Worm (Caenorhabditis elegans) whole organism, L4 larva: ENCODE results near the gene sprp-4.

Source experiments
- F10B5.3 ChIP-seq: sonication (generic microtip); optimal IDR thresholded peaks from 2 replicates; lab custom pipeline; 2016; ENCODE audit warnings: mild to moderate bottlenecking, missing genetic modification characterization, missing compliant biosample characterization
- F26F4.8 ChIP-seq: fragments of 200-800 bp; sonication (Bioruptor generic); conservative IDR thresholded peaks from 2 replicates; pipeline ENCODE4 v1.3.6; 2022; ENCODE audit warnings: missing genetic modification characterization, missing compliant biosample characterization
- F37D6.2 ChIP-seq: sonication (generic microtip); optimal IDR thresholded peaks from 2 replicates; lab custom pipeline; 2016; ENCODE audit warnings: mild to moderate bottlenecking, missing genetic modification characterization, missing compliant biosample characterization
- ZK337.2 ChIP-seq: fragments of 200-800 bp; sonication (Bioruptor generic); IDR thresholded peaks from 2 replicates; pipeline ENCODE4 v1.3.6; 2022; ENCODE audit warnings: missing genetic modification reagents, missing genetic modification characterization, missing compliant biosample characterization
- ama-1 ChIP-seq: fragments of 150-350 bp; optimal IDR thresholded peaks from 2 replicates; lab custom pipeline; 2014; ENCODE audit warnings: inconsistent platforms, mixed read lengths
- ceh-32 ChIP-seq: sonication (generic microtip); optimal IDR thresholded peaks from 2 replicates; lab custom pipeline; 2016; ENCODE audit warnings: mild to moderate bottlenecking, missing genetic modification characterization, missing compliant biosample characterization; ENCODE audit not compliant: poor library complexity
- ceh-62 ChIP-seq: sonication (generic microtip); optimal IDR thresholded peaks from 2 replicates; lab custom pipeline; 2017; ENCODE audit warnings: missing biosample characterization, missing genetic modification characterization
- ces-1 ChIP-seq: fragments of 150-350 bp; sonication (generic microtip); optimal IDR thresholded peaks from 4 replicates; lab custom pipeline; 2014; ENCODE audit warnings: missing biosample characterization, missing genetic modification reagents, missing genetic modification characterization
- ctbp-1 ChIP-seq: fragments of 200-800 bp; sonication (Bioruptor generic); IDR thresholded peaks from 2 replicates; pipeline ENCODE4 v1.3.6; 2022; ENCODE audit warnings: missing genetic modification reagents, missing genetic modification characterization, missing compliant biosample characterization
- daf-12 ChIP-seq: fragments of 150-350 bp; optimal IDR thresholded peaks from 2 replicates; lab custom pipeline; 2014; ENCODE audit warnings: missing biosample characterization, missing genetic modification reagents, missing genetic modification characterization
- daf-16 ChIP-seq, 3 experiments: sonication (generic microtip); optimal IDR thresholded peaks; 2 replicates each; lab custom pipeline; 2016 to 2017; ENCODE audit warnings: missing genetic modification characterization in 3 of 3, missing genetic modification reagents in 3 of 3, mild to moderate bottlenecking in 2 of 3, missing compliant biosample characterization in 2 of 3, missing biosample characterization in 1 of 3, moderate library complexity in 1 of 3
- daf-8 ChIP-seq: fragments of 200-800 bp; sonication (Bioruptor generic); IDR thresholded peaks from 2 replicates; pipeline ENCODE4 v1.3.6; 2022; ENCODE audit warnings: missing genetic modification characterization, missing compliant biosample characterization
- dpl-1 ChIP-seq: fragments of 150-350 bp; optimal IDR thresholded peaks from 2 replicates; lab custom pipeline; 2014; ENCODE audit warnings: missing biosample characterization, missing genetic modification reagents, missing genetic modification characterization
- dve-1 ChIP-seq: sonication (generic microtip); optimal IDR thresholded peaks from 2 replicates; lab custom pipeline; 2017; ENCODE audit warnings: antibody characterized with exemption, mild to moderate bottlenecking, missing genetic modification characterization, missing compliant biosample characterization; ENCODE audit not compliant: insufficient read depth
- egl-27 ChIP-seq: sonication (generic microtip); optimal IDR thresholded peaks from 3 replicates; lab custom pipeline; 2017; ENCODE audit warnings: missing biosample characterization, missing genetic modification reagents, missing genetic modification characterization
- fkh-10 ChIP-seq: fragments of 150-350 bp; optimal IDR thresholded peaks from 2 replicates; lab custom pipeline; 2014; ENCODE audit warnings: missing biosample characterization, missing genetic modification reagents, missing genetic modification characterization
- fos-1 ChIP-seq: fragments of 150-350 bp; optimal IDR thresholded peaks from 2 replicates; lab custom pipeline; 2014; ENCODE audit warnings: missing biosample characterization, missing genetic modification characterization
- gei-8 ChIP-seq: fragments of 200-800 bp; sonication (Bioruptor generic); optimal IDR thresholded peaks from 2 replicates; lab custom pipeline; 2018; ENCODE audit warnings: mild to moderate bottlenecking, missing genetic modification characterization, missing compliant biosample characterization
- hlh-11 ChIP-seq: fragments of 200-800 bp; sonication (Bioruptor generic); optimal IDR thresholded peaks from 2 replicates; lab custom pipeline; 2018; ENCODE audit warnings: mild to moderate bottlenecking, missing genetic modification characterization, missing compliant biosample characterization
- hlh-30 ChIP-seq: sonication (generic microtip); optimal IDR thresholded peaks from 2 replicates; lab custom pipeline; 2017; ENCODE audit warnings: antibody characterized with exemption, mild to moderate bottlenecking, missing genetic modification characterization, missing compliant biosample characterization; ENCODE audit not compliant: insufficient read depth
- jun-1 ChIP-seq: fragments of 150-350 bp; optimal IDR thresholded peaks from 2 replicates; lab custom pipeline; 2014; ENCODE audit warnings: missing biosample characterization, missing genetic modification reagents, missing genetic modification characterization
- lin-15B ChIP-seq: fragments of 150-350 bp; sonication (generic microtip); optimal IDR thresholded peaks from 3 replicates; lab custom pipeline; 2014; ENCODE audit warnings: missing biosample characterization, missing genetic modification characterization
- lin-38 ChIP-seq: fragments of 200-800 bp; sonication (Bioruptor generic); IDR thresholded peaks from 2 replicates; pipeline ENCODE4 v1.3.6; 2022; ENCODE audit warnings: missing genetic modification reagents, missing genetic modification characterization, missing compliant biosample characterization
- lsy-2 ChIP-seq, 2 experiments: fragments of 150-350 bp in 1 of 2; sonication (generic microtip) in 1 of 2; optimal IDR thresholded peaks; 2 replicates each; lab custom pipeline; 2014 to 2017; ENCODE audit warnings: missing biosample characterization in 2 of 2, missing genetic modification characterization in 2 of 2
- madf-5 ChIP-seq, 2 experiments: fragments of 200-800 bp; sonication (Bioruptor generic); IDR thresholded peaks; 2 replicates each; pipeline ENCODE4 v1.3.6; 2022; ENCODE audit warnings: missing compliant biosample characterization in 2 of 2, missing genetic modification characterization in 2 of 2
- madf-9 ChIP-seq: fragments of 200-800 bp; sonication (Bioruptor generic); conservative IDR thresholded peaks from 2 replicates; pipeline ENCODE4 v1.3.6; 2022; ENCODE audit warnings: missing genetic modification reagents, missing genetic modification characterization, missing compliant biosample characterization
- mdl-1 ChIP-seq, 2 experiments: fragments of 150-350 bp in 1 of 2; sonication (generic microtip) in 1 of 2; optimal IDR thresholded peaks; 2 replicates each; lab custom pipeline; 2014 to 2017; ENCODE audit warnings: missing biosample characterization in 2 of 2, missing genetic modification characterization in 2 of 2
- mep-1 ChIP-seq: fragments of 150-350 bp; sonication (generic microtip); optimal IDR thresholded peaks from 3 replicates; lab custom pipeline; 2014; ENCODE audit warnings: missing biosample characterization, missing genetic modification characterization
- mes-2 ChIP-seq: sonication (generic microtip); optimal IDR thresholded peaks from 2 replicates; lab custom pipeline; 2016; ENCODE audit warnings: missing genotype, mild to moderate bottlenecking, missing genetic modification characterization, missing compliant biosample characterization; ENCODE audit not compliant: poor library complexity, severe bottlenecking
- mxl-2 ChIP-seq: fragments of 200-800 bp; sonication (Bioruptor generic); conservative IDR thresholded peaks from 2 replicates; pipeline ENCODE4 v1.3.6; 2022; ENCODE audit warnings: missing genetic modification reagents, missing genetic modification characterization, missing compliant biosample characterization
- nhr-10 ChIP-seq: fragments of 150-350 bp; optimal IDR thresholded peaks from 2 replicates; lab custom pipeline; 2014; ENCODE audit warnings: missing biosample characterization, missing genetic modification characterization
- nhr-25 ChIP-seq: sonication (generic microtip); optimal IDR thresholded peaks from 2 replicates; lab custom pipeline; 2017; ENCODE audit warnings: missing genetic modification characterization, mild to moderate bottlenecking, missing compliant biosample characterization, antibody characterized with exemption, moderate library complexity, borderline replicate concordance; ENCODE audit not compliant: insufficient read depth
- nhr-76 ChIP-seq: fragments of 150-350 bp; optimal IDR thresholded peaks from 2 replicates; lab custom pipeline; 2014; ENCODE audit warnings: missing biosample characterization, missing genetic modification characterization
- pha-4 ChIP-seq, 2 experiments: fragments of 150-350 bp in 1 of 2; fragments of 200-800 bp in 1 of 2; sonication (Bioruptor generic) in 1 of 2; IDR thresholded peaks in 1 of 2; optimal IDR thresholded peaks in 1 of 2; 2 replicates each; pipeline versions ENCODE4 v1.3.6 to Lab custom; 2014 to 2022; ENCODE audit warnings: missing genetic modification characterization in 2 of 2, missing genetic modification reagents in 2 of 2, missing biosample characterization in 1 of 2, missing compliant biosample characterization in 1 of 2
- saeg-2 ChIP-seq: fragments of 200-800 bp; sonication (Bioruptor generic); IDR thresholded peaks from 2 replicates; pipeline ENCODE4 v1.3.6; 2022; ENCODE audit warnings: missing genetic modification reagents, missing genetic modification characterization, missing compliant biosample characterization
- snpc-1.2 ChIP-seq: fragments of 200-800 bp; sonication (Bioruptor generic); IDR thresholded peaks from 2 replicates; pipeline ENCODE4 v1.3.6; 2022; ENCODE audit warnings: missing genetic modification reagents, missing genetic modification characterization, missing compliant biosample characterization
- tra-1 ChIP-seq: fragments of 200-800 bp; sonication (Bioruptor generic); IDR thresholded peaks from 2 replicates; pipeline ENCODE4 v1.3.6; 2022; ENCODE audit warnings: missing genetic modification reagents, missing genetic modification characterization, missing compliant biosample characterization
- unc-39 ChIP-seq: sonication (generic microtip); optimal IDR thresholded peaks from 2 replicates; lab custom pipeline; 2017; ENCODE audit warnings: missing biosample characterization, missing genetic modification characterization
- unc-62 ChIP-seq, 3 experiments: fragments of 150-350 bp in 1 of 3; sonication (generic microtip); optimal IDR thresholded peaks in 2 of 3; peaks in 1 of 3; 1 replicate in 1 of 3; 2 replicates in 2 of 3; lab custom pipeline; 2014 to 2017; ENCODE audit warnings: missing biosample characterization in 3 of 3, missing genetic modification characterization in 3 of 3, missing genetic modification reagents in 3 of 3, missing genotype in 1 of 3
- vab-7 ChIP-seq: fragments of 200-800 bp; sonication (Bioruptor generic); IDR thresholded peaks from 2 replicates; pipeline ENCODE4 v1.3.6; 2022; ENCODE audit warnings: missing genetic modification reagents, missing genetic modification characterization, missing compliant biosample characterization
- zfp-2 ChIP-seq: sonication (generic microtip); optimal IDR thresholded peaks from 2 replicates; lab custom pipeline; 2016; ENCODE audit warnings: mild to moderate bottlenecking, missing genetic modification characterization, missing compliant biosample characterization
- zip-11 ChIP-seq: fragments of 200-800 bp; sonication (Bioruptor generic); IDR thresholded peaks from 2 replicates; pipeline ENCODE4 v1.3.6; 2022; ENCODE audit warnings: missing genetic modification characterization, missing compliant biosample characterization
- zip-2 ChIP-seq: fragments of 150-350 bp; optimal IDR thresholded peaks from 2 replicates; lab custom pipeline; 2014; ENCODE audit warnings: missing biosample characterization, missing genetic modification characterization
- ztf-11 ChIP-seq: fragments of 150-350 bp; optimal IDR thresholded peaks from 2 replicates; lab custom pipeline; 2014; ENCODE audit warnings: missing biosample characterization, missing genetic modification characterization

Gene sprp-4

ce11 chrX:8879349-8879748 is 25.9 kb upstream of the sprp-4 start, which contains the start of gene C06E2.2:
Gene C06E2.2 (plus strand): TSS chrX:8879649.
- TF ChIP-seq zip-2 (tag; lab: Kevin White, UChicago) = no peak
- TF ChIP-seq unc-62 (GFP tag; optimal IDR thresholded peaks at IDR 0.05 in 1 of 2; lab: Kevin White, UChicago) = peak in 1 of 2 experiments; percentile 88
- TF ChIP-seq unc-62 (tag; optimal IDR thresholded peaks at IDR 0.05; lab: Kevin White, UChicago) = no peak

- no peak for TF ChIP-seq hlh-11 (tag; lab: Kevin White, UChicago)
- no peak for TF ChIP-seq ZK337.2 (GFP tag; lab: Robert Waterston, UW)
- TF ChIP-seq ces-1 (GFP tag; lab: Kevin White, UChicago) = no peak
- TF ChIP-seq daf-12 (tag; lab: Kevin White, UChicago) = no peak
Measured at ce11 chrX:8878709-8879108, 25.3 kb upstream of the sprp-4 start.

ce11 chrX:8877162-8877561 is 23.7 kb upstream of the sprp-4 start:
- TF ChIP-seq ctbp-1 (no peak), lin-38 (GFP tag; lab: Robert Waterston, UW) (no peak), vab-7 (GFP tag; lab: Robert Waterston, UW) (no peak; the same call in 1 of the 2 replicates), gei-8 (no peak), jun-1 (no peak), ceh-32 (tag; lab: Kevin White, UChicago) (no peak), tra-1 (no peak), fkh-10 (no peak), egl-27 (tag; lab: Kevin White, UChicago) (no peak), dve-1 (tag; lab: Kevin White, UChicago) (no peak), lin-15B (no peak), ztf-11 (no peak), mes-2 (no peak), mxl-2 (GFP tag; lab: Robert Waterston, UW) (no peak), nhr-25 (tag; lab: Kevin White, UChicago) (no peak), F37D6.2 (no peak), daf-8 (GFP tag; lab: Robert Waterston, UW) (no peak), unc-62 (GFP tag; optimal IDR thresholded peaks at IDR 0.05 in 1 of 2; lab: Kevin White, UChicago) (no peak), unc-62 (tag; optimal IDR thresholded peaks at IDR 0.05; lab: Kevin White, UChicago) (no peak), fos-1 (tag; lab: Kevin White, UChicago) (no peak), hlh-11 (tag; lab: Kevin White, UChicago) (no peak), daf-16 (GFP tag; optimal IDR thresholded peaks at IDR 0.05; lab: Kevin White, UChicago) (peak in 1 of 2 experiments; percentile 26), daf-16 (tag; optimal IDR thresholded peaks at IDR 0.05; lab: Kevin White, UChicago) (no peak), lsy-2 (tag; optimal IDR thresholded peaks at IDR 0.05; lab: Kevin White, UChicago) (no peak), F10B5.3 (tag; lab: Kevin White, UChicago) (no peak), mep-1 (tag; lab: Kevin White, UChicago) (peak; percentile 3), dpl-1 (no peak), hlh-30 (tag; lab: Kevin White, UChicago) (peak; percentile 45), zfp-2 (tag; lab: Kevin White, UChicago) (no peak), snpc-1.2 (GFP tag; lab: Robert Waterston, UW) (peak; percentile 67; the same call in 1 of the 2 replicates), saeg-2 (GFP tag; lab: Robert Waterston, UW) (no peak), zip-2 (tag; lab: Kevin White, UChicago) (no peak), madf-5 (GFP tag; IDR thresholded peaks at IDR 0.05; lab: Robert Waterston, UW) (peak in 1 of 2 experiments; percentile 51; a peak in 1 of 4 replicates), unc-39 (tag; lab: Kevin White, UChicago) (no peak), pha-4 (GFP tag; IDR thresholded peaks at IDR 0.05; lab: Robert Waterston, UW) (peak; percentile 37; the same call in 1 of the 2 replicates), pha-4 (tag; optimal IDR thresholded peaks at IDR 0.05; lab: Kevin White, UChicago) (no peak), ama-1 (lab: Kevin White, UChicago) (no peak), F26F4.8 (GFP tag; lab: Robert Waterston, UW) (peak; percentile 60; the same call in 1 of the 2 replicates), mdl-1 (tag; optimal IDR thresholded peaks at IDR 0.05; lab: Kevin White, UChicago) (no peak), ceh-62 (tag; lab: Kevin White, UChicago) (no peak), zip-11 (no peak), madf-9 (GFP tag; lab: Robert Waterston, UW) (no peak), nhr-76 (tag; lab: Kevin White, UChicago) (no peak), nhr-10 (tag; lab: Kevin White, UChicago) (no peak)
